Worm (Caenorhabditis elegans) whole organism, young adult: ENCODE measurements around the gene R12B2.13.

ENCODE experiments used
- B0035.1 ChIP-seq: sonication (generic microtip); optimal IDR thresholded peaks from 2 replicates; lab custom pipeline; 2016; ENCODE audit warnings: missing genetic modification characterization, mild to moderate bottlenecking, missing compliant biosample characterization, missing genotype, missing genetic modification reagents
- B0336.3 ChIP-seq: fragments of 200-800 bp; sonication (Bioruptor generic); IDR thresholded peaks from 2 replicates; pipeline ENCODE4 v1.3.6; 2022; ENCODE audit warnings: missing genetic modification characterization, missing compliant biosample characterization
- C06A6.2 ChIP-seq: fragments of 200-800 bp; sonication (Bioruptor generic); conservative IDR thresholded peaks from 2 replicates; pipeline ENCODE4 v1.3.6; 2022; ENCODE audit warnings: missing genetic modification characterization, missing compliant biosample characterization
- F33H1.4 ChIP-seq: fragments of 200-800 bp; sonication (Bioruptor generic); IDR thresholded peaks from 2 replicates; pipeline ENCODE4 v1.3.6; 2022; ENCODE audit warnings: missing genetic modification reagents, missing genetic modification characterization, missing compliant biosample characterization
- K12H6.12 ChIP-seq: fragments of 200-800 bp; sonication (Bioruptor generic); optimal IDR thresholded peaks from 2 replicates; lab custom pipeline; 2018; ENCODE audit warnings: mild to moderate bottlenecking, missing genetic modification characterization, missing compliant biosample characterization
- T26A5.8 ChIP-seq: sonication (generic microtip); optimal IDR thresholded peaks from 2 replicates; lab custom pipeline; 2016; ENCODE audit warnings: missing genetic modification characterization, missing compliant biosample characterization
- Y53F4B.3 ChIP-seq: fragments of 200-800 bp; sonication (Bioruptor generic); IDR thresholded peaks from 2 replicates; pipeline ENCODE4 v1.3.6; 2022; ENCODE audit warnings: missing genetic modification reagents, missing genetic modification characterization, missing compliant biosample characterization
- Y53G8AR.9 ChIP-seq: fragments of 200-800 bp; sonication (Bioruptor generic); conservative IDR thresholded peaks from 2 replicates; pipeline ENCODE4 v1.3.6; 2022; ENCODE audit warnings: missing genetic modification reagents, missing genetic modification characterization, missing compliant biosample characterization
- Y67H2A.10 ChIP-seq: fragments of 200-800 bp; sonication (Bioruptor generic); conservative IDR thresholded peaks from 2 replicates; pipeline ENCODE4 v1.3.6; 2022; ENCODE audit warnings: missing genetic modification reagents, missing genetic modification characterization, missing compliant biosample characterization
- ZK185.1 ChIP-seq: sonication (generic microtip); optimal IDR thresholded peaks from 2 replicates; lab custom pipeline; 2016; ENCODE audit warnings: mild to moderate bottlenecking, missing genetic modification characterization, missing compliant biosample characterization; ENCODE audit not compliant: poor library complexity, severe bottlenecking
- aptf-2 ChIP-seq: fragments of 200-800 bp; sonication (Bioruptor generic); conservative IDR thresholded peaks from 2 replicates; pipeline ENCODE4 v1.3.6; 2022; ENCODE audit warnings: missing genetic modification reagents, missing genetic modification characterization, missing compliant biosample characterization
- aptf-3 ChIP-seq: fragments of 200-800 bp; sonication (Bioruptor generic); IDR thresholded peaks from 2 replicates; pipeline ENCODE4 v1.3.6; 2022; ENCODE audit warnings: missing genetic modification characterization, missing compliant biosample characterization
- atf-7 ChIP-seq: sonication (generic microtip); optimal IDR thresholded peaks from 2 replicates; lab custom pipeline; 2017; ENCODE audit warnings: mild to moderate bottlenecking, missing genetic modification characterization, missing compliant biosample characterization
- attf-3 ChIP-seq: fragments of 200-800 bp; sonication (Bioruptor generic); conservative IDR thresholded peaks from 2 replicates; pipeline ENCODE4 v1.3.6; 2022; ENCODE audit warnings: missing genetic modification reagents, missing genetic modification characterization, missing compliant biosample characterization
- attf-6 ChIP-seq: fragments of 200-800 bp; sonication (Bioruptor generic); IDR thresholded peaks from 2 replicates; pipeline ENCODE4 v1.3.6; 2022; ENCODE audit warnings: missing genetic modification reagents, missing genetic modification characterization, missing compliant biosample characterization
- cebp-1 ChIP-seq, 2 experiments: fragments of 200-800 bp in 1 of 2; sonication (Bioruptor generic) in 1 of 2; sonication (generic microtip) in 1 of 2; IDR thresholded peaks in 1 of 2; optimal IDR thresholded peaks in 1 of 2; 2 replicates each; pipeline versions ENCODE4 v1.3.6 to Lab custom; 2017 to 2022; ENCODE audit warnings: missing compliant biosample characterization in 2 of 2, missing genetic modification characterization in 2 of 2, mild to moderate bottlenecking in 1 of 2, missing genetic modification reagents in 1 of 2, moderate library complexity in 1 of 2
- ceh-100 ChIP-seq: fragments of 200-800 bp; sonication (Bioruptor generic); IDR thresholded peaks from 2 replicates; pipeline ENCODE4 v1.3.6; 2022; ENCODE audit warnings: missing genetic modification reagents, missing genetic modification characterization, missing compliant biosample characterization
- efl-1 ChIP-seq: fragments of 150-350 bp; optimal IDR thresholded peaks from 2 replicates; lab custom pipeline; 2014; ENCODE audit warnings: missing biosample characterization, missing genetic modification reagents, missing genetic modification characterization
- egl-18 ChIP-seq: fragments of 200-800 bp; sonication (Bioruptor generic); IDR thresholded peaks from 2 replicates; pipeline ENCODE4 v1.3.6; 2022; ENCODE audit warnings: missing genetic modification reagents, missing genetic modification characterization, missing compliant biosample characterization
- ekl-4 ChIP-seq: fragments of 200-800 bp; sonication (Bioruptor generic); IDR thresholded peaks from 2 replicates; pipeline ENCODE4 v1.3.6; 2022; ENCODE audit warnings: missing genetic modification reagents, missing genetic modification characterization, missing compliant biosample characterization
- hmg-1.2 ChIP-seq: fragments of 200-800 bp; sonication (Bioruptor generic); IDR thresholded peaks from 2 replicates; pipeline ENCODE4 v1.3.6; 2022; ENCODE audit warnings: missing genetic modification reagents, missing genetic modification characterization, missing compliant biosample characterization
- hsf-1 ChIP-seq: fragments of 200-800 bp; sonication (Bioruptor generic); IDR thresholded peaks from 2 replicates; pipeline ENCODE4 v1.3.6; 2022; ENCODE audit warnings: missing genetic modification reagents, missing genetic modification characterization, missing compliant biosample characterization
- lag-1 ChIP-seq: fragments of 200-800 bp; sonication (Bioruptor generic); IDR thresholded peaks from 2 replicates; pipeline ENCODE4 v1.3.6; 2022; ENCODE audit warnings: missing genetic modification reagents, missing genetic modification characterization, missing compliant biosample characterization
- lin-26 ChIP-seq: fragments of 200-800 bp; sonication (Bioruptor generic); IDR thresholded peaks from 2 replicates; pipeline ENCODE4 v1.3.6; 2022; ENCODE audit warnings: missing genetic modification reagents, missing genetic modification characterization, missing compliant biosample characterization
- lin-40 ChIP-seq: sonication (generic microtip); optimal IDR thresholded peaks from 2 replicates; lab custom pipeline; 2016; ENCODE audit warnings: missing genetic modification characterization, mild to moderate bottlenecking, missing compliant biosample characterization, missing genotype, missing genetic modification reagents
- mel-28 ChIP-seq: sonication (generic microtip); optimal IDR thresholded peaks from 2 replicates; lab custom pipeline; 2016; ENCODE audit warnings: borderline replicate concordance, mild to moderate bottlenecking, missing genetic modification characterization, missing compliant biosample characterization
- mxl-1 ChIP-seq: sonication (generic microtip); optimal IDR thresholded peaks from 2 replicates; lab custom pipeline; 2016; ENCODE audit warnings: missing genetic modification characterization, missing compliant biosample characterization
- nfya-1 ChIP-seq: sonication (generic microtip); optimal IDR thresholded peaks from 2 replicates; lab custom pipeline; 2017; ENCODE audit warnings: antibody characterized with exemption, missing compliant biosample characterization, missing genetic modification characterization, borderline replicate concordance; ENCODE audit not compliant: insufficient read depth
- nfyb-1 ChIP-seq: fragments of 200-800 bp; sonication (Bioruptor generic); IDR thresholded peaks from 2 replicates; pipeline ENCODE4 v1.3.6; 2022; ENCODE audit warnings: missing genetic modification reagents, missing genetic modification characterization, missing compliant biosample characterization
- nhr-80 ChIP-seq: sonication (generic microtip); optimal IDR thresholded peaks from 2 replicates; lab custom pipeline; 2016; ENCODE audit warnings: missing genetic modification characterization, missing compliant biosample characterization
- pbrm-1 ChIP-seq: fragments of 200-800 bp; sonication (Bioruptor generic); IDR thresholded peaks from 2 replicates; pipeline ENCODE4 v1.3.6; 2022; ENCODE audit warnings: missing genetic modification reagents, missing genetic modification characterization, missing compliant biosample characterization
- snpc-1.1 ChIP-seq: sonication (generic microtip); optimal IDR thresholded peaks from 2 replicates; lab custom pipeline; 2017; ENCODE audit warnings: missing genetic modification characterization, mild to moderate bottlenecking, missing compliant biosample characterization, antibody characterized with exemption, moderate library complexity, missing genotype, missing genetic modification reagents; ENCODE audit not compliant: insufficient read depth
- snpc-4 ChIP-seq, 5 experiments: fragments of 150-350 bp in 1 of 5; sonication (generic microtip) in 4 of 5; optimal IDR thresholded peaks; 2 replicates each; lab custom pipeline; 2014 to 2018; ENCODE audit warnings: missing genetic modification characterization in 5 of 5, missing biosample characterization in 3 of 5, antibody characterized with exemption in 2 of 5, mild to moderate bottlenecking in 2 of 5, missing compliant biosample characterization in 2 of 5, missing genotype in 2 of 5, moderate library complexity in 2 of 5, missing genetic modification reagents in 1 of 5
- somi-1 ChIP-seq: fragments of 200-800 bp; sonication (Bioruptor generic); optimal IDR thresholded peaks from 2 replicates; lab custom pipeline; 2018; ENCODE audit warnings: mild to moderate bottlenecking, missing genetic modification characterization, missing compliant biosample characterization
- sptf-2 ChIP-seq: fragments of 200-800 bp; sonication (Bioruptor generic); optimal IDR thresholded peaks from 2 replicates; lab custom pipeline; 2018; ENCODE audit warnings: mild to moderate bottlenecking, missing genetic modification characterization, missing compliant biosample characterization
- tbx-9 ChIP-seq: sonication (generic microtip); optimal IDR thresholded peaks from 2 replicates; lab custom pipeline; 2016; ENCODE audit warnings: borderline replicate concordance, missing genetic modification characterization, inconsistent platforms, missing compliant biosample characterization
- unc-62 ChIP-seq: fragments of 150-350 bp; optimal IDR thresholded peaks from 2 replicates; lab custom pipeline; 2014; ENCODE audit warnings: missing biosample characterization, missing genetic modification reagents, missing genetic modification characterization
- xnd-1 ChIP-seq: sonication (generic microtip); optimal IDR thresholded peaks from 2 replicates; lab custom pipeline; 2016; ENCODE audit warnings: missing genotype, missing genetic modification reagents, missing genetic modification characterization, missing compliant biosample characterization
- zfh-2 ChIP-seq: fragments of 200-800 bp; sonication (Bioruptor generic); conservative IDR thresholded peaks from 2 replicates; pipeline ENCODE4 v1.3.6; 2022; ENCODE audit warnings: missing genetic modification reagents, missing genetic modification characterization, missing compliant biosample characterization
- zim-3 ChIP-seq: sonication (generic microtip); optimal IDR thresholded peaks from 2 replicates; lab custom pipeline; 2017; ENCODE audit warnings: mild to moderate bottlenecking, missing genetic modification characterization, moderate library complexity, missing compliant biosample characterization
- ztf-26 ChIP-seq: sonication (generic microtip); optimal IDR thresholded peaks from 2 replicates; lab custom pipeline; 2017; ENCODE audit warnings: missing genetic modification characterization, missing compliant biosample characterization
- ztf-28 ChIP-seq: fragments of 200-800 bp; sonication (Bioruptor generic); IDR thresholded peaks from 2 replicates; pipeline ENCODE4 v1.3.6; 2022; ENCODE audit warnings: missing genetic modification reagents, missing genetic modification characterization, missing compliant biosample characterization

R12B2.13 gene

DNA sequence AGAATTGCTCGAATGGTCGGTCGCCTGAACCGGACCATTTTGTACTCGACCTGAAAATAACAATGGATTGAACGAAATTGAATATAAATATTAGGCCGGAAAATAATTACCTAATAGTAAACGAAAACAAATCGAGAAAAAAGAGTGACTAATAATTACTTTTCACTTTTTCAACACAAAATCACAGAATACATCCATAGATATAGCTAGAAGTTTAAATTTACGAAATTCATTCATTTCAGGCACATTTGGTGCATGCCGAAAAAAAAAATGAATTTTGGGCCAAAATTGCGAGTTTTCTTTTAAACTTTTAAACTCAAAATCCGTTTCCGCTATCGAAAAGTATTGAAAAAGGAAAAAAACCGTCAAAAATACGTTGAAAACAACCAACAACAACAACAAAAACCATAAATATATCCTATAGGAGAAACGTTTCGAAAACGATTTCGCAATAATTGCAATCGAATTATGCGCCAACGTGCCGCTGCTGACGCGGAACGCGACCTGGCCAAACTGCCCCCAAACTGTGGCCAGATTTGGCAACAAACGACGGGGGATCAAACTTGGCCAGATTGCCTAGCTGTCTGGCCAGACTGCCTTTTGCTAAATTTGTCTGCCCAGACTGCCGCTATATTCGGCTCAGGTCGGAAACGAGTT is 47.9 kb downstream of the R12B2.13 start, which contains the start of gene Y37B11A.3 (continued):
- TF ChIP-seq aptf-2 (GFP tag; lab: Robert Waterston, UW) (no peak), lin-26 (no peak), hsf-1 (GFP tag; lab: Robert Waterston, UW) (no peak), hmg-1.2 (0 out of 2 replicates have a peak, but pooled peaks have one; percentile 26), attf-6 (GFP tag; lab: Robert Waterston, UW) (no peak), T26A5.8 (tag; lab: Kevin White, UChicago) (no peak), snpc-1.1 (tag; lab: Kevin White, UChicago) (no peak), zfh-2 (GFP tag; lab: Robert Waterston, UW) (peak; percentile 85), efl-1 (GFP tag; lab: Kevin White, UChicago) (no peak), F33H1.4 (GFP tag; lab: Robert Waterston, UW) (peak; percentile 52), cebp-1 (GFP tag; IDR thresholded peaks at IDR 0.05; lab: Robert Waterston, UW) (peak; percentile 100), cebp-1 (tag; optimal IDR thresholded peaks at IDR 0.05; lab: Kevin White, UChicago) (peak; percentile 100), Y53G8AR.9 (GFP tag; lab: Robert Waterston, UW) (peak; percentile 74), egl-18 (no peak), mel-28 (tag; lab: Kevin White, UChicago) (no peak), snpc-4 (GFP tag; optimal IDR thresholded peaks at IDR 0.05; lab: Kevin White, UChicago) (no peak), snpc-4 (tag; optimal IDR thresholded peaks at IDR 0.05; lab: Kevin White, UChicago) (peak in 2 of 4 experiments; percentile 7 to 41), nhr-80 (tag; lab: Kevin White, UChicago) (peak; percentile 43), C06A6.2 (GFP tag; lab: Robert Waterston, UW) (no peak), ztf-26 (tag; lab: Kevin White, UChicago) (peak; percentile 28), tbx-9 (tag; lab: Kevin White, UChicago) (no peak), ztf-28 (GFP tag; lab: Robert Waterston, UW) (no peak), unc-62 (GFP tag; lab: Kevin White, UChicago) (no peak), B0035.1 (tag; lab: Kevin White, UChicago) (no peak), B0336.3 (GFP tag; lab: Robert Waterston, UW) (peak; percentile 46; the same call in 1 of the 2 replicates), ceh-100 (no peak), ekl-4 (GFP tag; lab: Robert Waterston, UW) (peak; percentile 76), attf-3 (GFP tag; lab: Robert Waterston, UW) (0 out of 2 replicates have a peak, but pooled peaks have one; percentile 27), nfyb-1 (GFP tag; lab: Robert Waterston, UW) (peak; percentile 73), mxl-1 (tag; lab: Kevin White, UChicago) (no peak), ZK185.1 (tag; lab: Kevin White, UChicago) (no peak), pbrm-1 (peak; percentile 64), sptf-2 (GFP tag; lab: Kevin White, UChicago) (no peak), K12H6.12 (tag; lab: Kevin White, UChicago) (peak; percentile 48), lin-40 (tag; lab: Kevin White, UChicago) (peak; percentile 72), somi-1 (no peak), zim-3 (tag; lab: Kevin White, UChicago) (no peak), Y67H2A.10 (GFP tag; lab: Robert Waterston, UW) (no peak), lag-1 (GFP tag; lab: Robert Waterston, UW) (no peak), xnd-1 (tag; lab: Kevin White, UChicago) (no peak), aptf-3 (GFP tag; lab: Robert Waterston, UW) (no peak), nfya-1 (tag; lab: Kevin White, UChicago) (no peak), Y53F4B.3 (no peak), atf-7 (tag; lab: Kevin White, UChicago) (no peak)
